Fruit fly (Drosophila melanogaster): ENCODE results near the gene CG13895.

Gene CG13895

DNA sequence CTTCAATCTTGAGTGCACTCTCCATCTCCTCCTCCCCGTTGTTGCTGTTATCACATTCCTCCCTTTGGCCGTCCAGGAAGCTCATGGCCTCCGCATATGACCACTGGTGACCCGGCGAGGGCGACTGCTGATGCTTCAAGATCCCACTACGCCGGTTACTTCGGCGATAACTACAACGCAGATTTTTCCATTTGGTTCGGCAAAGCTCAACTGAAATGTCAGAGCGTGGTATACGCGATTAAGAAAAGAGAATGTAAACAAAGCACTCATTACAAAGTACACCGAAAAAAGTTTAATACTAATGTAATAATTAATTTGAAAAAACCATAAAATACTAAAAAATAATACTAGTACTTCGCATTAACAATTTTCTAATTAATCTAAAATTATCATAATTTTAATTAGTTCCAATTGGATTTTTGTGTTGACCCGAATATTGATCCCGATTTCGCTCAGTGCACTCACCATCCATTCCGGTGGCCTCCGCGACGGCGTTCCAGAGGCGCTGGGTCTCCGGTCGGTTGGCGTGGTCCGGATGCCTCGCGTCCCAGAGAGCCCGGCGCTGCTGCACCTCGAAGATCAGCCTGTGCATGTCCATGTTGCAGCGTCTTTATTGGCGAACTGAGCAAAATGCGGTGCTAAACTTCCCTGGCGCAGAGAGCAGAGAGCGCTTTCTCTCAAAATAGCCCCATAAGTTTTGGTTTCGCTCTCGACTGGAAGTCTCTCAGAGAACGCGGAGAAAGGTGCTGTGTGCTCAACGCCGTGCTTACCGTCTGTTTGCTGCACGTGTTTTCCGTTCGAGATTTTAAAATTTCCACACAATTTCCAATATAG is 30.7 kb upstream of the CG13895 start (continued):
- TF ChIP-seq CG3065 (GFP tag; optimal IDR thresholded peaks at IDR 0.05) (peak; percentile 85), Aef1 (GFP tag; IDR thresholded peaks at IDR 0.05) (peak; percentile 83), H15 (GFP tag; IDR thresholded peaks at IDR 0.05) (peak; percentile 87), B-H1 (GFP tag; IDR thresholded peaks at IDR 0.05) (peak; percentile 83), Hsf (GFP tag; optimal IDR thresholded peaks at IDR 0.05) (peak; percentile 83), CG10565 (GFP tag; optimal IDR thresholded peaks at IDR 0.05) (peak; percentile 63), NC2α (GFP tag; optimal IDR thresholded peaks at IDR 0.05) (no peak), Chrac-16 (GFP tag; optimal IDR thresholded peaks at IDR 0.05) (peak; percentile 88), jing (GFP tag; optimal IDR thresholded peaks at IDR 0.05) (peak; percentile 80), MTF-1 (GFP tag; optimal IDR thresholded peaks at IDR 0.05; ENCODE audit: borderline replicate concordance) (peak; percentile 81), CG17568 (GFP tag; optimal IDR thresholded peaks at IDR 0.05) (peak; percentile 73), CG12744 (GFP tag; optimal IDR thresholded peaks at IDR 0.05) (peak; percentile 15), al (GFP tag; IDR thresholded peaks at IDR 0.05) (peak; percentile 76), GATAe (GFP tag; conservative IDR thresholded peaks at IDR 0.05) (peak; percentile 36; the same call in 1 of the 2 replicates), CG14441 (GFP tag; IDR thresholded peaks at IDR 0.05) (peak; percentile 76), zen2 (GFP tag; IDR thresholded peaks at IDR 0.05; ENCODE audit: partially characterized antibody) (no peak), Tbp (GFP tag; optimal IDR thresholded peaks at IDR 0.05) (no peak), CG13624 (GFP tag; optimal IDR thresholded peaks at IDR 0.05) (peak; percentile 48), wek (GFP tag; optimal IDR thresholded peaks at IDR 0.05) (peak; percentile 35), CG18011 (GFP tag; optimal IDR thresholded peaks at IDR 0.05) (peak; percentile 43), fru (optimal IDR thresholded peaks at IDR 0.05) (no peak), ro (GFP tag; IDR thresholded peaks at IDR 0.05) (peak; percentile 85), CG12155 (GFP tag; optimal IDR thresholded peaks at IDR 0.05) (peak; percentile 84), vnd (GFP tag; IDR thresholded peaks at IDR 0.05; ENCODE audit: partially characterized antibody) (no peak), jumu (GFP tag; optimal IDR thresholded peaks at IDR 0.05) (peak; percentile 35), CG2199 (GFP tag; IDR thresholded peaks at IDR 0.05) (peak; percentile 83), cato (GFP tag; optimal IDR thresholded peaks at IDR 0.05; ENCODE audit: borderline replicate concordance) (peak; percentile 86), gcm (GFP tag; optimal IDR thresholded peaks at IDR 0.05) (peak; percentile 92), mirr (GFP tag; optimal IDR thresholded peaks at IDR 0.05) (no peak), CG17385 (GFP tag; optimal IDR thresholded peaks at IDR 0.05) (peak; percentile 89), eve (GFP tag; optimal IDR thresholded peaks at IDR 0.05) (no peak), CG43689 (GFP tag; IDR thresholded peaks at IDR 0.05) (peak; percentile 74), lmd (GFP tag; IDR thresholded peaks at IDR 0.05) (peak; percentile 90), tap (tag; optimal IDR thresholded peaks at IDR 0.05) (peak; percentile 92), run (tag; optimal IDR thresholded peaks at IDR 0.05) (peak; percentile 85), CG1529 (GFP tag; optimal IDR thresholded peaks at IDR 0.05) (peak; percentile 88), CG11723 (GFP tag; optimal IDR thresholded peaks at IDR 0.05) (peak; percentile 89), Dref (GFP tag; IDR thresholded peaks at IDR 0.05) (no peak), yki (optimal IDR thresholded peaks at IDR 0.05) (peak; percentile 83), CG15601 (tag; optimal IDR thresholded peaks at IDR 0.05) (peak; percentile 94), CG12659 (GFP tag; optimal IDR thresholded peaks at IDR 0.05) (peak; percentile 89), vvl (GFP tag; IDR thresholded peaks at IDR 0.05) (peak; percentile 97), CG3163 (GFP tag; optimal IDR thresholded peaks at IDR 0.05) (peak; percentile 7), CG9876 (GFP tag; optimal IDR thresholded peaks at IDR 0.05) (no peak), esg (GFP tag; conservative IDR thresholded peaks at IDR 0.05) (peak; percentile 87), mam (GFP tag; optimal IDR thresholded peaks at IDR 0.05) (peak; percentile 42), CG1603 (tag; optimal IDR thresholded peaks at IDR 0.05) (peak; percentile 71), Dip3 (GFP tag; optimal IDR thresholded peaks at IDR 0.05) (peak; percentile 34), odd (GFP tag; optimal IDR thresholded peaks at IDR 0.05) (peak; percentile 87), CG14667 (GFP tag; IDR thresholded peaks at IDR 0.05) (peak; percentile 89)

Measured in whole organism, embryonic.